Worm (Caenorhabditis elegans) whole organism, L4 larva: ENCODE data around the gene T05H10.8.

ENCODE experiments used
- D1046.2 ChIP-seq: fragments of 200-800 bp; sonication (Bioruptor generic); IDR thresholded peaks from 2 replicates; pipeline ENCODE4 v1.3.6; 2022; ENCODE audit warnings: missing genetic modification characterization, missing compliant biosample characterization
- Y105C5A.15 ChIP-seq: fragments of 200-800 bp; sonication (Bioruptor generic); IDR thresholded peaks from 2 replicates; pipeline ENCODE4 v1.3.6; 2022; ENCODE audit warnings: missing genetic modification characterization, missing compliant biosample characterization
- Y48G9A.11 ChIP-seq: fragments of 200-800 bp; sonication (Bioruptor generic); IDR thresholded peaks from 2 replicates; pipeline ENCODE4 v1.3.6; 2022; ENCODE audit warnings: missing genetic modification reagents, missing genetic modification characterization, missing compliant biosample characterization
- Y5F2A.4 ChIP-seq: fragments of 200-800 bp; sonication (Bioruptor generic); optimal IDR thresholded peaks from 2 replicates; lab custom pipeline; 2018; ENCODE audit warnings: mild to moderate bottlenecking, missing genetic modification characterization, missing compliant biosample characterization
- ZK337.2 ChIP-seq: fragments of 200-800 bp; sonication (Bioruptor generic); IDR thresholded peaks from 2 replicates; pipeline ENCODE4 v1.3.6; 2022; ENCODE audit warnings: missing genetic modification reagents, missing genetic modification characterization, missing compliant biosample characterization
- ZK546.5 ChIP-seq, 2 experiments: sonication (generic microtip); optimal IDR thresholded peaks; 2 replicates each; lab custom pipeline; 2017; ENCODE audit warnings: missing biosample characterization in 2 of 2, missing genetic modification characterization in 2 of 2
- attf-4 ChIP-seq: sonication (generic microtip); optimal IDR thresholded peaks from 3 replicates; lab custom pipeline; 2017; ENCODE audit warnings: missing biosample characterization, missing genetic modification characterization
- ceh-32 ChIP-seq: sonication (generic microtip); optimal IDR thresholded peaks from 2 replicates; lab custom pipeline; 2016; ENCODE audit warnings: mild to moderate bottlenecking, missing genetic modification characterization, missing compliant biosample characterization; ENCODE audit not compliant: poor library complexity
- ceh-44 ChIP-seq: fragments of 200-800 bp; sonication (Bioruptor generic); IDR thresholded peaks from 2 replicates; pipeline ENCODE4 v1.3.6; 2022; ENCODE audit warnings: missing genetic modification reagents, missing genetic modification characterization, missing compliant biosample characterization
- ceh-82 ChIP-seq: sonication (generic microtip); optimal IDR thresholded peaks from 2 replicates; lab custom pipeline; 2017; ENCODE audit warnings: missing biosample characterization, missing genetic modification characterization
- ces-1 ChIP-seq: fragments of 150-350 bp; sonication (generic microtip); optimal IDR thresholded peaks from 4 replicates; lab custom pipeline; 2014; ENCODE audit warnings: missing biosample characterization, missing genetic modification reagents, missing genetic modification characterization
- cey-2 ChIP-seq: sonication (generic microtip); optimal IDR thresholded peaks from 3 replicates; lab custom pipeline; 2017; ENCODE audit warnings: missing genetic modification characterization, mild to moderate bottlenecking, missing compliant biosample characterization, antibody characterized with exemption, borderline replicate concordance; ENCODE audit not compliant: insufficient read depth
- daf-12 ChIP-seq: fragments of 150-350 bp; optimal IDR thresholded peaks from 2 replicates; lab custom pipeline; 2014; ENCODE audit warnings: missing biosample characterization, missing genetic modification reagents, missing genetic modification characterization
- daf-8 ChIP-seq: fragments of 200-800 bp; sonication (Bioruptor generic); IDR thresholded peaks from 2 replicates; pipeline ENCODE4 v1.3.6; 2022; ENCODE audit warnings: missing genetic modification characterization, missing compliant biosample characterization
- dmd-8 ChIP-seq: fragments of 200-800 bp; sonication (Bioruptor generic); IDR thresholded peaks from 2 replicates; pipeline ENCODE4 v1.3.6; 2022; ENCODE audit warnings: missing genetic modification characterization, missing compliant biosample characterization
- dpl-1 ChIP-seq: fragments of 150-350 bp; optimal IDR thresholded peaks from 2 replicates; lab custom pipeline; 2014; ENCODE audit warnings: missing biosample characterization, missing genetic modification reagents, missing genetic modification characterization
- duxl-1 ChIP-seq: sonication (generic microtip); optimal IDR thresholded peaks from 2 replicates; lab custom pipeline; 2016; ENCODE audit warnings: mild to moderate bottlenecking, missing genetic modification characterization, moderate library complexity, missing compliant biosample characterization; ENCODE audit not compliant: poor library complexity
- egl-43 ChIP-seq: fragments of 200-800 bp; sonication (Bioruptor generic); IDR thresholded peaks from 2 replicates; pipeline ENCODE4 v1.3.6; 2022; ENCODE audit warnings: missing genetic modification reagents, missing genetic modification characterization, missing compliant biosample characterization
- fkh-10 ChIP-seq: fragments of 150-350 bp; optimal IDR thresholded peaks from 2 replicates; lab custom pipeline; 2014; ENCODE audit warnings: missing biosample characterization, missing genetic modification reagents, missing genetic modification characterization
- fos-1 ChIP-seq: fragments of 150-350 bp; optimal IDR thresholded peaks from 2 replicates; lab custom pipeline; 2014; ENCODE audit warnings: missing biosample characterization, missing genetic modification characterization
- hif-1 ChIP-seq, 2 experiments: sonication (generic microtip); optimal IDR thresholded peaks; 2 replicates each; lab custom pipeline; 2016 to 2017; ENCODE audit warnings: missing compliant biosample characterization in 2 of 2, missing genetic modification characterization in 2 of 2, missing genetic modification reagents in 2 of 2, missing genotype in 2 of 2, mild to moderate bottlenecking in 1 of 2
- hlh-30 ChIP-seq: sonication (generic microtip); optimal IDR thresholded peaks from 2 replicates; lab custom pipeline; 2017; ENCODE audit warnings: antibody characterized with exemption, mild to moderate bottlenecking, missing genetic modification characterization, missing compliant biosample characterization; ENCODE audit not compliant: insufficient read depth
- hmg-1.1 ChIP-seq: fragments of 200-800 bp; sonication (Bioruptor generic); IDR thresholded peaks from 2 replicates; pipeline ENCODE4 v1.3.6; 2022; ENCODE audit warnings: missing genetic modification reagents, missing genetic modification characterization, missing compliant biosample characterization
- lin-29 ChIP-seq: fragments of 200-800 bp; sonication (Bioruptor generic); IDR thresholded peaks from 2 replicates; pipeline ENCODE4 v1.3.6; 2022; ENCODE audit warnings: missing genetic modification reagents, missing genetic modification characterization, missing compliant biosample characterization
- lin-39 ChIP-seq: fragments of 150-350 bp; optimal IDR thresholded peaks from 2 replicates; lab custom pipeline; 2014; ENCODE audit warnings: missing biosample characterization, missing genetic modification reagents, missing genetic modification characterization
- mdl-1 ChIP-seq, 2 experiments: fragments of 150-350 bp in 1 of 2; sonication (generic microtip) in 1 of 2; optimal IDR thresholded peaks; 2 replicates each; lab custom pipeline; 2014 to 2017; ENCODE audit warnings: missing biosample characterization in 2 of 2, missing genetic modification characterization in 2 of 2
- mep-1 ChIP-seq: fragments of 150-350 bp; sonication (generic microtip); optimal IDR thresholded peaks from 3 replicates; lab custom pipeline; 2014; ENCODE audit warnings: missing biosample characterization, missing genetic modification characterization
- mxl-3 ChIP-seq: fragments of 200-800 bp; sonication (Bioruptor generic); optimal IDR thresholded peaks from 2 replicates; lab custom pipeline; 2018; ENCODE audit warnings: mild to moderate bottlenecking, missing genetic modification characterization, missing compliant biosample characterization
- nhr-10 ChIP-seq: fragments of 150-350 bp; optimal IDR thresholded peaks from 2 replicates; lab custom pipeline; 2014; ENCODE audit warnings: missing biosample characterization, missing genetic modification characterization
- nhr-102 ChIP-seq: sonication (generic microtip); optimal IDR thresholded peaks from 2 replicates; lab custom pipeline; 2016; ENCODE audit warnings: mild to moderate bottlenecking, missing genetic modification characterization, moderate library complexity, missing compliant biosample characterization
- nhr-11 ChIP-seq: fragments of 150-350 bp; optimal IDR thresholded peaks from 2 replicates; lab custom pipeline; 2014; ENCODE audit warnings: missing biosample characterization, missing genetic modification characterization
- nhr-25 ChIP-seq: sonication (generic microtip); optimal IDR thresholded peaks from 2 replicates; lab custom pipeline; 2017; ENCODE audit warnings: missing genetic modification characterization, mild to moderate bottlenecking, missing compliant biosample characterization, antibody characterized with exemption, moderate library complexity, borderline replicate concordance; ENCODE audit not compliant: insufficient read depth
- nhr-42 ChIP-seq: fragments of 200-800 bp; sonication (Bioruptor generic); IDR thresholded peaks from 2 replicates; pipeline ENCODE4 v1.3.6; 2022; ENCODE audit warnings: missing genetic modification characterization, missing compliant biosample characterization
- nhr-76 ChIP-seq: fragments of 150-350 bp; optimal IDR thresholded peaks from 2 replicates; lab custom pipeline; 2014; ENCODE audit warnings: missing biosample characterization, missing genetic modification characterization
- nhr-77 ChIP-seq: fragments of 150-350 bp; optimal IDR thresholded peaks from 2 replicates; lab custom pipeline; 2014; ENCODE audit warnings: missing biosample characterization, missing genetic modification characterization
- rbr-2 ChIP-seq: sonication (generic microtip); optimal IDR thresholded peaks from 2 replicates; lab custom pipeline; 2016; ENCODE audit warnings: missing genotype, missing genetic modification characterization, missing compliant biosample characterization
- set-16 ChIP-seq: fragments of 200-800 bp; sonication (Bioruptor generic); IDR thresholded peaks from 2 replicates; pipeline ENCODE4 v1.3.6; 2022; ENCODE audit warnings: missing genetic modification reagents, missing genetic modification characterization, missing compliant biosample characterization
- snpc-4 ChIP-seq: fragments of 150-350 bp; optimal IDR thresholded peaks from 2 replicates; lab custom pipeline; 2014; ENCODE audit warnings: missing biosample characterization, missing genetic modification characterization
- spr-1 ChIP-seq: sonication (generic microtip); optimal IDR thresholded peaks from 2 replicates; lab custom pipeline; 2016; ENCODE audit warnings: mild to moderate bottlenecking, missing genetic modification characterization, missing compliant biosample characterization
- spr-3 ChIP-seq: fragments of 200-800 bp; sonication (Bioruptor generic); optimal IDR thresholded peaks from 2 replicates; lab custom pipeline; 2018; ENCODE audit warnings: mild to moderate bottlenecking, missing genetic modification characterization, missing compliant biosample characterization
- tag-97 ChIP-seq: fragments of 200-800 bp; sonication (Bioruptor generic); IDR thresholded peaks from 2 replicates; pipeline ENCODE4 v1.3.6; 2022; ENCODE audit warnings: missing genetic modification characterization, missing compliant biosample characterization
- unc-130 ChIP-seq: sonication (generic microtip); optimal IDR thresholded peaks from 2 replicates; lab custom pipeline; 2016; ENCODE audit warnings: missing genetic modification reagents, missing genetic modification characterization, missing compliant biosample characterization
- unc-62 ChIP-seq, 3 experiments: fragments of 150-350 bp in 1 of 3; sonication (generic microtip); optimal IDR thresholded peaks in 2 of 3; peaks in 1 of 3; 1 replicate in 1 of 3; 2 replicates in 2 of 3; lab custom pipeline; 2014 to 2017; ENCODE audit warnings: missing biosample characterization in 3 of 3, missing genetic modification characterization in 3 of 3, missing genetic modification reagents in 3 of 3, missing genotype in 1 of 3
- vab-7 ChIP-seq: fragments of 200-800 bp; sonication (Bioruptor generic); IDR thresholded peaks from 2 replicates; pipeline ENCODE4 v1.3.6; 2022; ENCODE audit warnings: missing genetic modification reagents, missing genetic modification characterization, missing compliant biosample characterization
- zag-1 ChIP-seq: fragments of 150-350 bp; optimal IDR thresholded peaks from 2 replicates; lab custom pipeline; 2014; ENCODE audit warnings: missing biosample characterization, missing genetic modification characterization
- zfp-3 ChIP-seq: fragments of 200-800 bp; sonication (Bioruptor generic); conservative IDR thresholded peaks from 2 replicates; pipeline ENCODE4 v1.3.6; 2022; ENCODE audit warnings: missing genetic modification reagents, missing genetic modification characterization, missing compliant biosample characterization
- zip-2 ChIP-seq: fragments of 150-350 bp; optimal IDR thresholded peaks from 2 replicates; lab custom pipeline; 2014; ENCODE audit warnings: missing biosample characterization, missing genetic modification characterization
- ztf-7 ChIP-seq: fragments of 150-350 bp; optimal IDR thresholded peaks from 2 replicates; lab custom pipeline; 2014; ENCODE audit warnings: missing biosample characterization, missing genetic modification characterization

The T05H10.8 gene

DNA sequence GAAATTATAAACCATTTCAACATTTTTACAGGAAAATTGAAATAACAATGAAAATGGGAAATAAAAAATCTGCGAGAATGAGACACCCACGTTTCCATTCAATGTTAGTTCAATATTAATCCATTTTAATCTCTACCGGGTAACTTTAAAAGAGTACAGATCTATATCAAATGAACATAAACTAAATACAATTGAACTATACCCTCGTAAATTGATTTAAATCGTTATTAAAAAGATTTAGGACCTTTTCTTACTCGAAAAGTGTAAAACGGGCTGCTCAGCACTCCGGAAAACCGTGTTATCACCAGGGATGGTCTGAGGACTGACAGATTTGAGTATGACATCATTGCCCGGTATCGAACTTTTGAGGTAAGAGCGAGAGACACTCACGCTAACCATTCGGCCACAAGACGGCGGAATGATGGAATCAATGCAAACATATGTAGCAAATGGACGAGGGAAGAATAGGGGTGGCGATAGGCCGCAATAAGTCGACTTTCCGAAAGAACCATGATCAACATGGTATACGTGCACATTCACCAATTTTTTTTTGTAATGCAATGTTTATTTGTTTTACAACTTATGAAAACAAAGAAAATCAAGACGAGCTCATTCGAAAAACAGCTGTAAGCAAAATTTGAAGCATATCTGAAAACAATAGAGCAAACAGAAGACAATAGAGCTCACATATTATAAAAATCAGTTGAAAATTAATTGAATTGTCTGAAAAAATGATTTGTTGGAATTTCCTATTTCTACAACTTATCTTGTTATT lies 48.2 kb downstream of the T05H10.8 start, which contains the start of the genes chst-1 and C41C4.9 (continued):
- TF ChIP-seq mep-1 (tag; lab: Kevin White, UChicago) (peak; percentile 78), Y105C5A.15 (GFP tag; lab: Robert Waterston, UW) (peak; percentile 95), set-16 (GFP tag; lab: Robert Waterston, UW) (no peak), nhr-42 (GFP tag; lab: Robert Waterston, UW) (no peak; the same call in none of the 2 replicates), daf-12 (no peak), fos-1 (tag; lab: Kevin White, UChicago) (no peak), unc-130 (GFP tag; lab: Kevin White, UChicago) (peak; percentile 83), spr-1 (tag; lab: Kevin White, UChicago) (peak; percentile 82), zfp-3 (GFP tag; lab: Robert Waterston, UW) (peak; percentile 83), ces-1 (GFP tag; lab: Kevin White, UChicago) (no peak), nhr-11 (no peak), nhr-76 (tag; lab: Kevin White, UChicago) (no peak), nhr-10 (tag; lab: Kevin White, UChicago) (no peak), zag-1 (no peak), ceh-82 (tag; lab: Kevin White, UChicago) (no peak), D1046.2 (GFP tag; lab: Robert Waterston, UW) (peak; percentile 81; the same call in 1 of the 2 replicates), nhr-25 (tag; lab: Kevin White, UChicago) (peak; percentile 71), egl-43 (GFP tag; lab: Robert Waterston, UW) (no peak; the same call in 1 of the 2 replicates), snpc-4 (tag; lab: Kevin White, UChicago) (peak; percentile 3), hif-1 (tag; optimal IDR thresholded peaks at IDR 0.05; lab: Kevin White, UChicago) (no peak), hmg-1.1 (peak; percentile 76), attf-4 (tag; lab: Kevin White, UChicago) (no peak), mxl-3 (GFP tag; lab: Kevin White, UChicago) (peak; percentile 82), lin-39 (tag; lab: Kevin White, UChicago) (no peak), tag-97 (no peak), ztf-7 (peak; percentile 60), duxl-1 (tag; lab: Kevin White, UChicago) (peak; percentile 81), dmd-8 (GFP tag; lab: Robert Waterston, UW) (peak; percentile 99), Y5F2A.4 (GFP tag; lab: Kevin White, UChicago) (peak; percentile 86), daf-8 (GFP tag; lab: Robert Waterston, UW) (0 out of 2 replicates have a peak, but pooled peaks have one; percentile 70), vab-7 (GFP tag; lab: Robert Waterston, UW) (peak; percentile 94), ZK337.2 (peak; percentile 66; the same call in 1 of the 2 replicates), dpl-1 (peak; percentile 53), ceh-32 (tag; lab: Kevin White, UChicago) (no peak), ZK546.5 (tag; optimal IDR thresholded peaks at IDR 0.05; lab: Kevin White, UChicago) (no peak), nhr-77 (tag; lab: Kevin White, UChicago) (peak; percentile 13), mdl-1 (tag; optimal IDR thresholded peaks at IDR 0.05; lab: Kevin White, UChicago) (peak in 1 of 2 experiments; percentile 8), hlh-30 (peak; percentile 71), fkh-10 (no peak), zip-2 (tag; lab: Kevin White, UChicago) (no peak), unc-62 (GFP tag; optimal IDR thresholded peaks at IDR 0.05 in 1 of 2; lab: Kevin White, UChicago) (peak in 1 of 2 experiments; percentile 89), unc-62 (tag; optimal IDR thresholded peaks at IDR 0.05; lab: Kevin White, UChicago) (no peak), rbr-2 (tag; lab: Kevin White, UChicago) (peak; percentile 60), spr-3 (GFP tag; lab: Kevin White, UChicago) (peak; percentile 86), lin-29 (GFP tag; lab: Robert Waterston, UW) (peak; percentile 51; the same call in 1 of the 2 replicates), ceh-44 (GFP tag; lab: Robert Waterston, UW) (peak; percentile 79; the same call in 1 of the 2 replicates), Y48G9A.11 (GFP tag; lab: Robert Waterston, UW) (peak; percentile 84; the same call in 1 of the 2 replicates), nhr-102 (tag; lab: Kevin White, UChicago) (peak; percentile 84), cey-2 (no peak)
